Worm (Caenorhabditis elegans): ENCODE measurements around the gene Y58A7A.2.

DNA sequence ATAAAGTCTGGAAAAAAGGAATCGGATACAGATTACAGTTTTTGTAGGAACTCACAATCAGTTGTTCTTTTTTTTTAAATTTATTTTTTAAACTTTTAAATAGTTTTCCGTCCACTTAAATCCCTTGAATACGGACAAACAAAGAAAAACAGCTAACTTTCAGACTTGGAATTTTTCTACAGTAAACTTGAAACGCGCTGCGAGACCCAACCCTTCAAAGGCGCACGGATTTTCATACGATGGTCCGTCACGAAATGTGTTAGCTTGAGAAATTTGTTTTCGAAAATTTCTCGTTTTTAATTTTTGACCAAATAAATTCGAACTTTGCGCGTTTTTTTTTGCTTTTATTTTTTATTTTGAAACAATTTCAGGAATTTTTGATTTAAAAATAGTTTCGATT, 25.4 kb downstream of the Y58A7A.2 start:
- no peak for TF ChIP-seq ceh-82 (tag; optimal IDR thresholded peaks at IDR 0.05)
- TF ChIP-seq unc-55 (GFP tag; optimal IDR thresholded peaks at IDR 0.05), result no peak
- no peak for TF ChIP-seq nhr-25 (tag; optimal IDR thresholded peaks at IDR 0.05)
- TF ChIP-seq nhr-10 (tag; optimal IDR thresholded peaks at IDR 0.05), result no peak
- no peak for TF ChIP-seq nhr-12 (tag; optimal IDR thresholded peaks at IDR 0.05)
- TF ChIP-seq fos-1 (tag; optimal IDR thresholded peaks at IDR 0.05), result no peak
- TF ChIP-seq nhr-6 (tag; optimal IDR thresholded peaks at IDR 0.05), result no peak
- TF ChIP-seq mab-5 (tag; optimal IDR thresholded peaks at IDR 0.05), result no peak
- no peak for TF ChIP-seq snpc-4 (tag; optimal IDR thresholded peaks at IDR 0.05)
- TF ChIP-seq nhr-77 (tag; optimal IDR thresholded peaks at IDR 0.05), result no peak
- TF ChIP-seq lin-13 (GFP tag; optimal IDR thresholded peaks at IDR 0.05), result no peak
- TF ChIP-seq unc-62 (GFP tag; optimal IDR thresholded peaks at IDR 0.05), result no peak
- no peak for TF ChIP-seq sma-9 (GFP tag; optimal IDR thresholded peaks at IDR 0.05)
- TF ChIP-seq sma-9 (tag; optimal IDR thresholded peaks at IDR 0.05), result no peak
